Worm (Caenorhabditis elegans) whole organism, early embryonic: Measurements from ENCODE around the gene sdz-1.

Experiments
- B0310.2 ChIP-seq: sonication (generic microtip); optimal IDR thresholded peaks from 2 replicates; lab custom pipeline; 2016; ENCODE audit warnings: mild to moderate bottlenecking, missing genetic modification characterization, missing compliant biosample characterization
- F13C5.2 ChIP-seq: sonication (generic microtip); optimal IDR thresholded peaks from 2 replicates; lab custom pipeline; 2017; ENCODE audit warnings: mild to moderate bottlenecking, missing genetic modification characterization, inconsistent platforms, missing compliant biosample characterization
- aly-1 ChIP-seq: sonication (generic microtip); optimal IDR thresholded peaks from 2 replicates; lab custom pipeline; 2016; ENCODE audit warnings: missing genetic modification characterization, missing compliant biosample characterization
- ama-1 ChIP-seq: fragments of 150-350 bp; optimal IDR thresholded peaks from 2 replicates; lab custom pipeline; 2014
- ceh-13 ChIP-seq: fragments of 200-800 bp; sonication (Bioruptor generic); optimal IDR thresholded peaks from 2 replicates; lab custom pipeline; 2018; ENCODE audit warnings: mild to moderate bottlenecking, missing genetic modification characterization, missing compliant biosample characterization
- ceh-36 ChIP-seq: sonication (generic microtip); optimal IDR thresholded peaks from 2 replicates; lab custom pipeline; 2016; ENCODE audit warnings: missing genetic modification characterization, inconsistent platforms, missing compliant biosample characterization
- ets-7 ChIP-seq: sonication (generic microtip); optimal IDR thresholded peaks from 2 replicates; lab custom pipeline; 2016; ENCODE audit warnings: missing genotype, missing genetic modification characterization, missing compliant biosample characterization
- flt-1 ChIP-seq: fragments of 200-800 bp; sonication (Bioruptor generic); IDR thresholded peaks from 2 replicates; pipeline ENCODE4 v1.3.6; 2022; ENCODE audit warnings: missing genetic modification characterization, missing compliant biosample characterization
- hmbx-1 ChIP-seq: sonication (generic microtip); optimal IDR thresholded peaks from 2 replicates; lab custom pipeline; 2016; ENCODE audit warnings: mild to moderate bottlenecking, missing genetic modification characterization, missing compliant biosample characterization
- hmg-4 ChIP-seq: fragments of 200-800 bp; sonication (Bioruptor generic); optimal IDR thresholded peaks from 2 replicates; lab custom pipeline; 2018; ENCODE audit warnings: mild to moderate bottlenecking, missing genetic modification characterization, missing compliant biosample characterization
- hnd-1 ChIP-seq: sonication (generic microtip); optimal IDR thresholded peaks from 2 replicates; lab custom pipeline; 2016; ENCODE audit warnings: missing genetic modification characterization, missing compliant biosample characterization
- pes-1 ChIP-seq: fragments of 200-800 bp; sonication (Bioruptor generic); IDR thresholded peaks from 2 replicates; pipeline ENCODE4 v1.3.6; 2022; ENCODE audit warnings: missing genetic modification reagents, missing genetic modification characterization, missing compliant biosample characterization
- scrt-1 ChIP-seq: fragments of 200-800 bp; sonication (Bioruptor generic); IDR thresholded peaks from 2 replicates; pipeline ENCODE4 v1.3.6; 2022; ENCODE audit warnings: missing genetic modification characterization, missing compliant biosample characterization
- sea-1 ChIP-seq: fragments of 200-800 bp; sonication (Bioruptor generic); conservative IDR thresholded peaks from 2 replicates; pipeline ENCODE4 v1.3.6; 2022; ENCODE audit warnings: missing genetic modification characterization, missing compliant biosample characterization
- tbx-11 ChIP-seq: fragments of 200-800 bp; sonication (Bioruptor generic); IDR thresholded peaks from 2 replicates; pipeline ENCODE4 v1.3.6; 2022; ENCODE audit warnings: missing genetic modification characterization, missing compliant biosample characterization
- tbx-37 ChIP-seq: fragments of 200-800 bp; sonication (Bioruptor generic); conservative IDR thresholded peaks from 2 replicates; pipeline ENCODE4 v1.3.6; 2022; ENCODE audit warnings: missing genetic modification reagents, missing genetic modification characterization, missing compliant biosample characterization
- tra-4 ChIP-seq: sonication (generic microtip); optimal IDR thresholded peaks from 2 replicates; lab custom pipeline; 2017; ENCODE audit warnings: missing genetic modification characterization, missing compliant biosample characterization

sdz-1 gene

DNA sequence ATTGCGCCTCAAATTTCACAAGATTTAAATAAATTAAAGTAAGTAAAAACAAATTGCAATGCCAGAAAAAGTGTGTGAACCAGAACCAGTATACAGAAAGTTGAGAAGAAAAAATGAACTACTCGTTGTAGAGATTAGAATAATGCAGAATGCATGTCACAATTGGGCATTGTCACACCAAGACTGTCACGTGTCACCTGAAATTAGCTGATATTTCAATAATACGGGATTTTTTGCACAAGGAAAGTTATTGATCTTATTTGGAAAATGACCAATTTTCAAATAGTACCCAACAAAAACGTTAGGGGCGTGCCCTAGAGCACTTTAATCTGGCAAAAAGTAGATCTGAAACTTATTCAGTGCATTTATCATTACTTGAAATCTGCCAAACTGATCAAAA lies 41.8 kb upstream of the sdz-1 start:
- TF ChIP-seq ets-7 (tag; lab: Kevin White, UChicago) (no peak), tra-4 (tag; lab: Kevin White, UChicago) (no peak), tbx-11 (GFP tag; lab: Robert Waterston, UW) (no peak), hmbx-1 (no peak), B0310.2 (tag; lab: Kevin White, UChicago) (no peak), sea-1 (no peak)

ce11 chrIII:8741276-8741860 lies 41.2 kb upstream of the sdz-1 start, which contains the start of gene pdhk-2:
TSS of gene pdhk-2 (minus strand) at chrIII:8741412.
- TF ChIP-seq scrt-1 (GFP tag; lab: Robert Waterston, UW) (peak; percentile 70; the same call in 1 of the 2 replicates), ceh-13 (GFP tag; lab: Kevin White, UChicago) (no peak), B0310.2 (tag; lab: Kevin White, UChicago) (no peak), flt-1 (GFP tag; lab: Robert Waterston, UW) (peak; percentile 63), F13C5.2 (peak; percentile 93), ama-1 (lab: Kevin White, UChicago) (no peak), ceh-36 (tag; lab: Kevin White, UChicago) (no peak), tbx-37 (peak; percentile 63), pes-1 (GFP tag; lab: Robert Waterston, UW) (peak; percentile 68; the same call in 1 of the 2 replicates), tra-4 (tag; lab: Kevin White, UChicago) (no peak), ets-7 (tag; lab: Kevin White, UChicago) (peak; percentile 52), hmbx-1 (no peak), hnd-1 (peak; percentile 11), hmg-4 (GFP tag; lab: Kevin White, UChicago) (no peak), aly-1 (tag; lab: Kevin White, UChicago) (peak; percentile 58), tbx-11 (GFP tag; lab: Robert Waterston, UW) (0 out of 2 replicates have a peak, but pooled peaks have one; percentile 54), sea-1 (peak; percentile 30; the same call in 1 of the 2 replicates)

DNA sequence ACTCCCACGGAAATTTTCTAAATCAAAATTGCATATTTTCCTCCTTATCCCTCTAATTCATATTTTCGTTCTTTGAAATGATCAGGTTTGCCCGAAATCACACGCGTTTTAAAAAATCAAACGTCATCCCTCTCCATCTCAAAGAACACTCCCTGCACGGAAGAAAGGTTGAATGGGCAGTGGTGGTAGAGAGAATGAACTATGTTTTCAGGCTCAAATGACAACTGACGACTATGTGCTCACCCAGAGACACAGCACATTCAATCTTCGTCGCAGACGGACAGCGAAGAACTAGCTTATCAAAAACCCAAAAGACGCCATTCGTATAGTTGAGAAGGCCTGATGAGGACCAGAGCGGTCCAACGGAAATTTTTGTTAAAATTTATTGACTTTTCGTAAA lies 39.6 kb upstream of the sdz-1 start:
- TF ChIP-seq tra-4 (tag; lab: Kevin White, UChicago) = no peak
- no peak for TF ChIP-seq tbx-37
- no peak for TF ChIP-seq hmg-4 (GFP tag; lab: Kevin White, UChicago)
- TF ChIP-seq sea-1 = no peak
- TF ChIP-seq ets-7 (tag; lab: Kevin White, UChicago) = no peak

- TF ChIP-seq hmbx-1 (no peak), hmg-4 (GFP tag; lab: Kevin White, UChicago) (no peak), tra-4 (tag; lab: Kevin White, UChicago) (no peak), ama-1 (lab: Kevin White, UChicago) (no peak), tbx-11 (GFP tag; lab: Robert Waterston, UW) (no peak), hnd-1 (no peak), ceh-36 (tag; lab: Kevin White, UChicago) (no peak), ceh-13 (GFP tag; lab: Kevin White, UChicago) (no peak), tbx-37 (no peak), sea-1 (no peak), scrt-1 (GFP tag; lab: Robert Waterston, UW) (no peak), aly-1 (tag; lab: Kevin White, UChicago) (no peak), F13C5.2 (no peak)
These were observed 39.0 kb upstream of the sdz-1 start for ce11 chrIII:8739126-8739525.

ce11 chrIII:8738289-8738688 lies 38.1 kb upstream of the sdz-1 start:
- TF ChIP-seq tra-4 (tag; lab: Kevin White, UChicago) (no peak), tbx-37 (no peak), B0310.2 (tag; lab: Kevin White, UChicago) (no peak), aly-1 (tag; lab: Kevin White, UChicago) (no peak), tbx-11 (GFP tag; lab: Robert Waterston, UW) (no peak), ets-7 (tag; lab: Kevin White, UChicago) (no peak), F13C5.2 (no peak), ceh-36 (tag; lab: Kevin White, UChicago) (no peak), ama-1 (lab: Kevin White, UChicago) (no peak), hnd-1 (no peak), hmbx-1 (no peak), scrt-1 (GFP tag; lab: Robert Waterston, UW) (no peak), pes-1 (GFP tag; lab: Robert Waterston, UW) (no peak), ceh-13 (GFP tag; lab: Kevin White, UChicago) (no peak)

ce11 chrIII:8737391-8737790 lies 37.3 kb upstream of the sdz-1 start:
- TF ChIP-seq hmg-4 (GFP tag; lab: Kevin White, UChicago) (no peak), sea-1 (no peak), hnd-1 (no peak), aly-1 (tag; lab: Kevin White, UChicago) (no peak), tra-4 (tag; lab: Kevin White, UChicago) (no peak), tbx-11 (GFP tag; lab: Robert Waterston, UW) (no peak)

DNA sequence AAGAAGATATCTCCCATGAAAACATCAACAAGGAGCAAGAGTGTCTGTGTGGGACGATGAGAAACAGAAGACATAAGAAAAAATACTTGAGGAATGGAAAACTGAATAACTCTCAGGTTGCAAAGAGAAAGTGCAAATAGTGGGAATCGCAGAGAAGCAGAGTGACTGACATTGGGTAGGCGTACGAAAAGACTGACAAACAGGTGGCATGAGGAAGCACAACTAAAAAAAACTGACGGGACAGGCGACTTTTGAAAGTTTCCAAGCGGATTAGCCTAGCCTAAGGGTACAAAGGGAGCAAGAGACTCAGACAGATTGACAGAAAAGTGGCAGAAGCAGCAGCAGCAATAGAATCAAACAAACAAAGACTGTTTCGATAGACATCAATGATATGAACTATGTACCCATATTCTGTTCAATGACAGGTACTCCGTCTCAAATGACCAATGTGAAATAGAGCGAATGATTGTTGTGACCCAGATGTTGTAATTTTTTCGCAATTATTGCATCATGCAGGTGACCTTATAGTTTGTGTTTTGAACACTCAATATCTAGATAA lies 34.3 kb upstream of the sdz-1 start:
- TF ChIP-seq B0310.2 (tag; lab: Kevin White, UChicago) (no peak), ama-1 (lab: Kevin White, UChicago) (no peak), ceh-13 (GFP tag; lab: Kevin White, UChicago) (no peak), hnd-1 (no peak), pes-1 (GFP tag; lab: Robert Waterston, UW) (no peak), ets-7 (tag; lab: Kevin White, UChicago) (no peak), sea-1 (no peak), F13C5.2 (no peak), tbx-11 (GFP tag; lab: Robert Waterston, UW) (no peak), tbx-37 (no peak), scrt-1 (GFP tag; lab: Robert Waterston, UW) (no peak), hmbx-1 (no peak), ceh-36 (tag; lab: Kevin White, UChicago) (no peak)
